Worm (Caenorhabditis elegans): ENCODE data around the gene ttr-34.

Gene ttr-34

ce11 chrX:13121104-13121503, 18.5 kb upstream of the ttr-34 start (continued):
- TF ChIP-seq unc-98 (GFP tag; IDR thresholded peaks at IDR 0.05): no peak
- peak; percentile 68 for TF ChIP-seq fkh-10 (GFP tag; optimal IDR thresholded peaks at IDR 0.05)
- peak; percentile 75 for TF ChIP-seq fkh-8 (tag; optimal IDR thresholded peaks at IDR 0.05)
- TF ChIP-seq C16A3.4 (tag; optimal IDR thresholded peaks at IDR 0.05): peak; percentile 58
- TF ChIP-seq zip-4 (GFP tag; optimal IDR thresholded peaks at IDR 0.05): peak; percentile 47
- peak; percentile 58 for TF ChIP-seq unc-86 (tag; optimal IDR thresholded peaks at IDR 0.05)
- TF ChIP-seq tlp-1 (tag; optimal IDR thresholded peaks at IDR 0.05): no peak
- no peak for TF ChIP-seq hlh-17 (GFP tag; optimal IDR thresholded peaks at IDR 0.05; ENCODE audit: borderline replicate concordance)
- no peak for TF ChIP-seq ets-5 (GFP tag; IDR thresholded peaks at IDR 0.05)
- no peak for TF ChIP-seq mab-9 (GFP tag; IDR thresholded peaks at IDR 0.05)
- TF ChIP-seq grh-1 (GFP tag; IDR thresholded peaks at IDR 0.05): peak; percentile 72
- no peak for TF ChIP-seq unc-30 (tag; optimal IDR thresholded peaks at IDR 0.05)
- peak; percentile 76 for TF ChIP-seq dsc-1 (tag; optimal IDR thresholded peaks at IDR 0.05)
- peak; percentile 64 for TF ChIP-seq tbx-2 (tag; optimal IDR thresholded peaks at IDR 0.05)
- TF ChIP-seq nhr-76 (tag; optimal IDR thresholded peaks at IDR 0.05): no peak
- no peak for TF ChIP-seq fkh-4 (tag; optimal IDR thresholded peaks at IDR 0.05; ENCODE audit: borderline replicate concordance)
- TF ChIP-seq pqm-1 (tag; optimal IDR thresholded peaks at IDR 0.05): no peak
- TF ChIP-seq unc-62 (GFP tag; optimal IDR thresholded peaks at IDR 0.05): no peak
- TF ChIP-seq ceh-90 (tag; optimal IDR thresholded peaks at IDR 0.05): no peak
- TF ChIP-seq nhr-77 (tag; optimal IDR thresholded peaks at IDR 0.05): peak; percentile 2
- no peak for TF ChIP-seq ces-1 (GFP tag; optimal IDR thresholded peaks at IDR 0.05)
- TF ChIP-seq skn-1 (tag; optimal IDR thresholded peaks at IDR 0.05): peak; percentile 64
- TF ChIP-seq nhr-71 (tag; optimal IDR thresholded peaks at IDR 0.05): peak; percentile 84
- TF ChIP-seq sptf-1 (tag; optimal IDR thresholded peaks at IDR 0.05): no peak
- peak; percentile 30 for TF ChIP-seq lir-3 (tag; optimal IDR thresholded peaks at IDR 0.05; ENCODE audit: poor library complexity)
- TF ChIP-seq swsn-7 (tag; optimal IDR thresholded peaks at IDR 0.05): peak; percentile 82
- peak; percentile 60 for TF ChIP-seq ceh-88 (GFP tag; IDR thresholded peaks at IDR 0.05)
- no peak for TF ChIP-seq nhr-84 (tag; optimal IDR thresholded peaks at IDR 0.05)
- TF ChIP-seq unc-130 (tag; optimal IDR thresholded peaks at IDR 0.05): peak; percentile 61
- TF ChIP-seq jun-1 (tag; optimal IDR thresholded peaks at IDR 0.05): peak; percentile 64
- no peak for TF ChIP-seq efl-3 (GFP tag; optimal IDR thresholded peaks at IDR 0.05)
- no peak for TF ChIP-seq F16B12.6 (tag; optimal IDR thresholded peaks at IDR 0.05)
- TF ChIP-seq nhr-90 (tag; optimal IDR thresholded peaks at IDR 0.05; ENCODE audit: poor library complexity): peak; percentile 80
- TF ChIP-seq lin-15B (tag; optimal IDR thresholded peaks at IDR 0.05): no peak
- TF ChIP-seq ama-1 (optimal IDR thresholded peaks at IDR 0.05): no peak
- peak; percentile 22 for TF ChIP-seq blmp-1 (tag; optimal IDR thresholded peaks at IDR 0.05)
- TF ChIP-seq ceh-63 (GFP tag; optimal IDR thresholded peaks at IDR 0.05): no peak
- no peak for TF ChIP-seq lin-39 (tag; optimal IDR thresholded peaks at IDR 0.05)
- TF ChIP-seq hpl-2 (GFP tag; optimal IDR thresholded peaks at IDR 0.05): no peak
- TF ChIP-seq elt-3 (tag; optimal IDR thresholded peaks at IDR 0.05): peak in 1 of 6 experiments; percentile 61
- TF ChIP-seq nhr-237 (tag; optimal IDR thresholded peaks at IDR 0.05): no peak
- peak; percentile 85 for TF ChIP-seq nhr-19 (GFP tag; conservative IDR thresholded peaks at IDR 0.05)
- peak; percentile 25 for TF ChIP-seq elt-2 (tag; optimal IDR thresholded peaks at IDR 0.05)
- TF ChIP-seq irx-1 (tag; optimal IDR thresholded peaks at IDR 0.05): no peak
- TF ChIP-seq lin-14 (GFP tag; optimal IDR thresholded peaks at IDR 0.05): peak; percentile 82
- peak; percentile 64 for TF ChIP-seq lin-13 (GFP tag; optimal IDR thresholded peaks at IDR 0.05)
- TF ChIP-seq pax-3 (tag; optimal IDR thresholded peaks at IDR 0.05): peak; percentile 64
- no peak for TF ChIP-seq nhr-28 (tag; optimal IDR thresholded peaks at IDR 0.05)
- peak; percentile 79 for TF ChIP-seq nhr-85 (tag)
- TF ChIP-seq sup-37 (GFP tag; optimal IDR thresholded peaks at IDR 0.05): peak; percentile 25
